Fruit fly (Drosophila melanogaster) whole organism, embryonic: Measurements from ENCODE around the gene CG42305.
A peak's percentile ranks its signal among the peaks of the same experiment; 100 is the strongest.

ENCODE experiments used
- Aef1 ChIP-seq: fragments of 200-800 bp; sonication (Bioruptor generic); IDR thresholded peaks from 3 replicates; pipeline ENCODE4 v1.3.6; 2022; ENCODE audit warnings: missing biosample characterization, missing genetic modification characterization
- C15 ChIP-seq: fragments of 200-800 bp; sonication (Bioruptor generic); IDR thresholded peaks from 3 replicates; pipeline ENCODE4 v1.3.6; 2022; ENCODE audit warnings: missing biosample characterization, missing genetic modification characterization
- CG1024 ChIP-seq: fragments of 200-800 bp; sonication (Bioruptor generic); IDR thresholded peaks from 2 replicates; pipeline ENCODE4 v1.3.6; 2022; ENCODE audit warnings: missing biosample characterization, missing genetic modification characterization
- CG10366 ChIP-seq: fragments of 200-800 bp; sonication (Bioruptor generic); IDR thresholded peaks from 2 replicates; pipeline ENCODE4 v1.3.6; 2022; ENCODE audit warnings: missing biosample characterization, missing genetic modification characterization
- CG10462 ChIP-seq: fragments of 200-800 bp; sonication (Bioruptor generic); optimal IDR thresholded peaks from 2 replicates; lab custom pipeline; 2016; ENCODE audit warnings: missing biosample characterization, missing genetic modification characterization
- CG11456 ChIP-seq: fragments of 200-800 bp; sonication (Bioruptor generic); IDR thresholded peaks from 3 replicates; pipeline ENCODE4 v1.3.6; 2022; ENCODE audit warnings: missing biosample characterization, missing genetic modification characterization
- CG12104 ChIP-seq: fragments of 200-800 bp; sonication (Bioruptor generic); optimal IDR thresholded peaks from 3 replicates; lab custom pipeline; 2016; ENCODE audit warnings: missing biosample characterization, missing genetic modification characterization
- CG12391 ChIP-seq: fragments of 200-800 bp; sonication (Bioruptor generic); optimal IDR thresholded peaks from 3 replicates; lab custom pipeline; 2018; ENCODE audit warnings: missing biosample characterization, mild to moderate bottlenecking, missing genetic modification characterization, moderate library complexity
- CG13894 ChIP-seq: fragments of 200-800 bp; sonication (Bioruptor generic); optimal IDR thresholded peaks from 3 replicates; lab custom pipeline; 2018; ENCODE audit warnings: missing biosample characterization, mild to moderate bottlenecking, missing genetic modification characterization, moderate library complexity
- CG14014 ChIP-seq: fragments of 200-800 bp; sonication (Bioruptor generic); IDR thresholded peaks from 2 replicates; pipeline ENCODE4 v1.3.6; 2022; ENCODE audit warnings: missing biosample characterization, missing genetic modification characterization
- CG16779 ChIP-seq: fragments of 200-800 bp; sonication (Bioruptor generic); IDR thresholded peaks from 2 replicates; pipeline ENCODE4 v1.3.6; 2022; ENCODE audit warnings: missing biosample characterization, missing genetic modification characterization
- CG17186 ChIP-seq: fragments of 200-800 bp; sonication (Bioruptor generic); optimal IDR thresholded peaks from 3 replicates; lab custom pipeline; 2017; ENCODE audit warnings: missing biosample characterization, missing genetic modification reagents, missing genetic modification characterization
- CG2120 ChIP-seq: fragments of 200-800 bp; sonication (Bioruptor generic); optimal IDR thresholded peaks from 3 replicates; lab custom pipeline; 2016; ENCODE audit warnings: missing biosample characterization, missing genetic modification characterization
- CG2712 ChIP-seq: fragments of 200-800 bp; optimal IDR thresholded peaks from 3 replicates; lab custom pipeline; 2019; ENCODE audit warnings: missing biosample characterization, mild to moderate bottlenecking, missing genetic modification characterization, moderate library complexity
- CG2875 ChIP-seq: fragments of 200-800 bp; sonication (Bioruptor generic); optimal IDR thresholded peaks from 2 replicates; lab custom pipeline; 2017; ENCODE audit warnings: missing biosample characterization, mild to moderate bottlenecking, missing genetic modification characterization, missing genetic modification reagents
- CG4404 ChIP-seq: fragments of 200-800 bp; sonication (Bioruptor generic); IDR thresholded peaks from 2 replicates; pipeline ENCODE4 v1.3.6; 2022; ENCODE audit warnings: missing biosample characterization, missing genetic modification characterization
- CG4820 ChIP-seq: fragments of 200-800 bp; sonication (Bioruptor generic); optimal IDR thresholded peaks from 3 replicates; lab custom pipeline; 2016; ENCODE audit warnings: missing biosample characterization, missing genetic modification characterization
- CG6175 ChIP-seq: fragments of 200-800 bp; sonication (Bioruptor generic); IDR thresholded peaks from 3 replicates; pipeline ENCODE4 v1.3.6; 2022; ENCODE audit warnings: missing biosample characterization, missing genetic modification characterization
- CG6813 ChIP-seq: fragments of 200-800 bp; sonication (Bioruptor generic); optimal IDR thresholded peaks from 2 replicates; lab custom pipeline; 2017; ENCODE audit warnings: missing biosample characterization, missing genetic modification characterization, mild to moderate bottlenecking, moderate library complexity, missing genetic modification reagents
- CG7556 ChIP-seq: fragments of 200-800 bp; sonication (Bioruptor generic); optimal IDR thresholded peaks from 2 replicates; lab custom pipeline; 2017; ENCODE audit warnings: missing biosample characterization, mild to moderate bottlenecking, missing genetic modification characterization
- CG7839 ChIP-seq: fragments of 200-800 bp; sonication (Bioruptor generic); optimal IDR thresholded peaks from 3 replicates; lab custom pipeline; 2018; ENCODE audit warnings: missing biosample characterization, mild to moderate bottlenecking, missing genetic modification characterization, moderate library complexity
- CG8388 ChIP-seq: fragments of 200-800 bp; sonication (Bioruptor generic); optimal IDR thresholded peaks from 2 replicates; lab custom pipeline; 2019; ENCODE audit warnings: missing biosample characterization, mild to moderate bottlenecking, missing genetic modification characterization, moderate library complexity
- CG9609 ChIP-seq: fragments of 200-800 bp; sonication (Bioruptor generic); optimal IDR thresholded peaks from 3 replicates; lab custom pipeline; 2016; ENCODE audit warnings: missing biosample characterization, missing genetic modification characterization
- CHES-1-like ChIP-seq: fragments of 200-800 bp; sonication (Bioruptor generic); optimal IDR thresholded peaks from 2 replicates; lab custom pipeline; 2016; ENCODE audit warnings: missing biosample characterization, missing genetic modification characterization
- Fer2 ChIP-seq: fragments of 200-800 bp; sonication (Bioruptor generic); optimal IDR thresholded peaks from 2 replicates; lab custom pipeline; 2018; ENCODE audit warnings: missing biosample characterization, mild to moderate bottlenecking, missing genetic modification characterization, moderate library complexity
- HLH4C ChIP-seq: fragments of 200-800 bp; sonication (Bioruptor generic); IDR thresholded peaks from 3 replicates; pipeline ENCODE4 v1.3.6; 2022; ENCODE audit warnings: missing biosample characterization, missing genetic modification characterization; ENCODE audit not compliant: partially characterized antibody
- HmgZ ChIP-seq: fragments of 200-800 bp; sonication (Bioruptor generic); optimal IDR thresholded peaks from 2 replicates; lab custom pipeline; 2018; ENCODE audit warnings: missing biosample characterization, mild to moderate bottlenecking, missing genetic modification characterization
- PHDP ChIP-seq: fragments of 200-800 bp; sonication (Bioruptor generic); optimal IDR thresholded peaks from 3 replicates; lab custom pipeline; 2018; ENCODE audit warnings: missing biosample characterization, mild to moderate bottlenecking, missing genetic modification characterization, moderate library complexity
- Scr ChIP-seq: fragments of 200-800 bp; sonication (Bioruptor generic); IDR thresholded peaks from 2 replicates; pipeline ENCODE4 v1.3.6; 2022; ENCODE audit warnings: missing biosample characterization, missing genetic modification characterization; ENCODE audit not compliant: partially characterized antibody
- Usf ChIP-seq: fragments of 200-800 bp; sonication (Bioruptor generic); optimal IDR thresholded peaks from 2 replicates; lab custom pipeline; 2017; ENCODE audit warnings: missing genotype, missing biosample characterization, missing genetic modification characterization
- YL-1 ChIP-seq: fragments of 200-800 bp; sonication (Bioruptor generic); optimal IDR thresholded peaks from 3 replicates; lab custom pipeline; 2017; ENCODE audit warnings: missing biosample characterization, mild to moderate bottlenecking, missing genetic modification characterization
- ac ChIP-seq: fragments of 200-800 bp; sonication (Bioruptor generic); optimal IDR thresholded peaks from 3 replicates; lab custom pipeline; 2017; ENCODE audit warnings: missing biosample characterization, mild to moderate bottlenecking, missing genetic modification characterization
- da ChIP-seq: fragments of 200-800 bp; sonication (Bioruptor generic); optimal IDR thresholded peaks from 2 replicates; lab custom pipeline; 2016; ENCODE audit warnings: missing biosample characterization, missing genetic modification characterization
- danr ChIP-seq: fragments of 200-800 bp; sonication (Bioruptor generic); IDR thresholded peaks from 2 replicates; pipeline ENCODE4 v1.3.6; 2022; ENCODE audit warnings: missing biosample characterization, missing genetic modification characterization
- dmrt99B ChIP-seq: fragments of 200-800 bp; sonication (Bioruptor generic); optimal IDR thresholded peaks from 2 replicates; lab custom pipeline; 2018; ENCODE audit warnings: missing biosample characterization, mild to moderate bottlenecking, missing genetic modification characterization, moderate library complexity
- ems ChIP-seq: fragments of 200-800 bp; sonication (Bioruptor generic); optimal IDR thresholded peaks from 3 replicates; lab custom pipeline; 2016; ENCODE audit warnings: missing biosample characterization, missing genetic modification characterization
- gro ChIP-seq: fragments of 200-800 bp; sonication (Bioruptor generic); optimal IDR thresholded peaks from 2 replicates; lab custom pipeline; 2016; ENCODE audit warnings: missing biosample characterization, missing genetic modification characterization
- gsb-n ChIP-seq: fragments of 200-800 bp; sonication (Bioruptor generic); optimal IDR thresholded peaks from 3 replicates; lab custom pipeline; 2018; ENCODE audit warnings: missing biosample characterization, mild to moderate bottlenecking, missing genetic modification characterization
- her ChIP-seq: fragments of 200-800 bp; sonication (Bioruptor generic); optimal IDR thresholded peaks from 2 replicates; lab custom pipeline; 2016; ENCODE audit warnings: missing biosample characterization, missing genetic modification characterization
- insv ChIP-seq, 2 experiments: fragments of 200-800 bp; sonication (Bioruptor generic); optimal IDR thresholded peaks; 3 replicates each; lab custom pipeline; 2016 to 2018; ENCODE audit warnings: missing biosample characterization in 2 of 2, missing genetic modification characterization in 2 of 2
- maf-S ChIP-seq: fragments of 200-800 bp; sonication (Bioruptor generic); optimal IDR thresholded peaks from 2 replicates; lab custom pipeline; 2016; ENCODE audit warnings: missing biosample characterization, missing genetic modification characterization
- nau ChIP-seq: fragments of 200-800 bp; sonication (Bioruptor generic); optimal IDR thresholded peaks from 3 replicates; lab custom pipeline; 2017; ENCODE audit warnings: missing biosample characterization, mild to moderate bottlenecking, missing genetic modification characterization, missing genetic modification reagents
- pnt ChIP-seq: fragments of 200-800 bp; sonication (Bioruptor generic); optimal IDR thresholded peaks from 3 replicates; lab custom pipeline; 2016; ENCODE audit warnings: missing biosample characterization, missing genetic modification characterization
- pros ChIP-seq: fragments of 200-800 bp; sonication (Bioruptor generic); optimal IDR thresholded peaks from 3 replicates; lab custom pipeline; 2019; ENCODE audit warnings: missing biosample characterization, mild to moderate bottlenecking, missing genetic modification characterization, moderate library complexity
- psq ChIP-seq: fragments of 200-800 bp; sonication (Bioruptor generic); optimal IDR thresholded peaks from 2 replicates; lab custom pipeline; 2017; ENCODE audit warnings: missing biosample characterization, missing genetic modification characterization
- ranshi ChIP-seq: fragments of 200-800 bp; sonication (Bioruptor generic); IDR thresholded peaks from 2 replicates; pipeline ENCODE4 v1.3.6; 2022; ENCODE audit warnings: missing biosample characterization, missing genetic modification characterization
- ro ChIP-seq: fragments of 200-800 bp; sonication (Bioruptor generic); IDR thresholded peaks from 2 replicates; pipeline ENCODE4 v1.3.6; 2022; ENCODE audit warnings: missing biosample characterization, missing genetic modification characterization
- sqz ChIP-seq: fragments of 200-800 bp; sonication (Bioruptor generic); optimal IDR thresholded peaks from 3 replicates; lab custom pipeline; 2018; ENCODE audit warnings: missing biosample characterization, mild to moderate bottlenecking, missing genetic modification characterization
- unpg ChIP-seq: fragments of 200-800 bp; sonication (Bioruptor generic); optimal IDR thresholded peaks from 3 replicates; lab custom pipeline; 2018; ENCODE audit warnings: missing biosample characterization, mild to moderate bottlenecking, missing genetic modification characterization, moderate library complexity
- usp ChIP-seq: fragments of >200 bp; optimal IDR thresholded peaks from 2 replicates; lab custom pipeline; 2017; ENCODE audit warnings: missing biosample characterization, missing genetic modification characterization
- zen ChIP-seq: fragments of 200-800 bp; sonication (Bioruptor generic); optimal IDR thresholded peaks from 3 replicates; lab custom pipeline; 2018; ENCODE audit warnings: missing biosample characterization, mild to moderate bottlenecking, missing genetic modification characterization, moderate library complexity

Gene CG42305

DNA sequence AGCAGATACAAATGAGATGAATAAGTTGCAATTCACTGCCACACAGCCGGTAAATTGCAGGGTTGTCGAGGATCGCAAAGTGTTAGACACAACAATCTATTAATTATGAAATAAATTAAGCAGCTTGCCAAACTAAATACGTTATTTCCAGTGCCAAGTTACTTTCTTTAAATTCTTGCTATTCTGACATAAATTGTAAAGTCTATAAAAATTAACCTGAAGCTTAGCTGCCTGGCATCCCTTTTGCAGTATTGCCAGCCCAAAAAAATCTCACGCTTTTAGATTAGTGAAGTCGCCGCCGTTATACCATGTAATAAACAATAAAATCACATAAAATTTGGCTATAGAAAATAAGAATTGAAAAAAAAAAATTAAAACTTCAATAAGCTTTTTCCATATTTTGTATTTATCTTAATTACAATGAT, 45.2 kb downstream of the CG42305 start (continued):
- TF ChIP-seq nau (GFP tag; lab: Kevin White, UChicago), result no peak
- peak; percentile 76 for TF ChIP-seq sqz (GFP tag; lab: Kevin White, UChicago)
- TF ChIP-seq HLH4C, result no peak; the same call in 2 of the 3 replicates
- peak; percentile 95 for TF ChIP-seq CG6813 (GFP tag; lab: Kevin White, UChicago)
- peak; percentile 40 for TF ChIP-seq CG17186
- peak; percentile 92 for TF ChIP-seq CG11456
- TF ChIP-seq PHDP (tag; lab: Kevin White, UChicago), result peak; percentile 95
- peak; percentile 95 for TF ChIP-seq CG2120 (GFP tag; lab: Kevin White, UChicago)
- no peak for TF ChIP-seq pros (GFP tag; lab: Kevin White, UChicago)
- peak; percentile 48; the same call in 1 of the 2 replicates for TF ChIP-seq ro (GFP tag; lab: Robert Waterston, UW)
- peak; percentile 38; the same call in 1 of the 2 replicates for TF ChIP-seq Scr
- TF ChIP-seq gro (GFP tag; lab: Kevin White, UChicago), result peak; percentile 76
- peak; percentile 79; the same call in 1 of the 3 replicates for TF ChIP-seq C15 (GFP tag; lab: Robert Waterston, UW)
- peak; percentile 69 for TF ChIP-seq CG12104
- peak; percentile 87 for TF ChIP-seq CG13894 (tag; lab: Kevin White, UChicago)
- peak; percentile 81 for TF ChIP-seq ems (GFP tag; lab: Kevin White, UChicago)
- peak; percentile 59 for TF ChIP-seq YL-1 (GFP tag; lab: Kevin White, UChicago)
- TF ChIP-seq CG4820 (GFP tag; lab: Kevin White, UChicago), result peak; percentile 78
- peak; percentile 85 for TF ChIP-seq CHES-1-like (GFP tag; lab: Kevin White, UChicago)
- peak in 1 of 2 experiments; percentile 49 for TF ChIP-seq insv (GFP tag; optimal IDR thresholded peaks at IDR 0.05; lab: Kevin White, UChicago)
- peak; percentile 80 for TF ChIP-seq Usf
- TF ChIP-seq CG7556 (GFP tag; lab: Kevin White, UChicago), result peak; percentile 88
- TF ChIP-seq maf-S (GFP tag; lab: Kevin White, UChicago), result peak; percentile 89
- TF ChIP-seq gsb-n, result peak; percentile 86
- TF ChIP-seq CG16779 (GFP tag; lab: Robert Waterston, UW), result peak; percentile 87
- peak; percentile 74 for TF ChIP-seq psq (GFP tag; lab: Kevin White, UChicago)
- peak; percentile 81 for TF ChIP-seq CG4404 (GFP tag; lab: Robert Waterston, UW)
- TF ChIP-seq unpg (GFP tag; lab: Kevin White, UChicago), result peak; percentile 95
- TF ChIP-seq Aef1 (GFP tag; lab: Robert Waterston, UW), result peak; percentile 88
- TF ChIP-seq CG6175 (GFP tag; lab: Robert Waterston, UW), result peak; percentile 84; the same call in 2 of the 3 replicates
- peak; percentile 88 for TF ChIP-seq Fer2
- TF ChIP-seq CG2875 (GFP tag; lab: Kevin White, UChicago), result peak; percentile 76
- peak; percentile 81 for TF ChIP-seq CG1024 (GFP tag; lab: Robert Waterston, UW)
- TF ChIP-seq CG9609, result peak; percentile 88
- TF ChIP-seq usp (GFP tag; lab: Kevin White, UChicago), result no peak
- peak; percentile 85 for TF ChIP-seq CG10462 (GFP tag; lab: Kevin White, UChicago)
- TF ChIP-seq CG2712, result peak; percentile 94
- peak; percentile 93 for TF ChIP-seq CG12391 (tag; lab: Kevin White, UChicago)
- peak; percentile 91 for TF ChIP-seq CG10366
- TF ChIP-seq ac, result peak; percentile 16
- TF ChIP-seq da (GFP tag; lab: Kevin White, UChicago), result peak; percentile 80
- TF ChIP-seq zen, result peak; percentile 82
- peak; percentile 78 for TF ChIP-seq her (GFP tag; lab: Kevin White, UChicago)
- peak; percentile 81 for TF ChIP-seq danr (GFP tag; lab: Robert Waterston, UW)
- peak; percentile 94 for TF ChIP-seq HmgZ (tag; lab: Kevin White, UChicago)
- peak; percentile 89 for TF ChIP-seq CG7839
- peak; percentile 87 for TF ChIP-seq ranshi
- TF ChIP-seq dmrt99B (tag; lab: Kevin White, UChicago), result peak; percentile 90
- peak; percentile 87 for TF ChIP-seq CG14014
- TF ChIP-seq pnt (GFP tag; lab: Kevin White, UChicago), result peak; percentile 84
- TF ChIP-seq CG8388 (GFP tag; lab: Kevin White, UChicago), result peak; percentile 89
